Fruit fly (Drosophila melanogaster) whole organism, embryonic: ENCODE measurements around the gene CG7810.
A peak's percentile ranks its signal among the peaks of the same experiment; 100 is the strongest.

Source experiments
- Awh ChIP-seq: fragments of 200-800 bp; sonication (Bioruptor generic); IDR thresholded peaks from 2 replicates; pipeline ENCODE4, ENCODE4 v1.3.6; 2022; ENCODE audit warnings: missing biosample characterization, missing genetic modification characterization
- Bdp1 ChIP-seq: fragments of 200-800 bp; sonication (Bioruptor generic); optimal IDR thresholded peaks from 3 replicates; lab custom pipeline; 2016; ENCODE audit warnings: missing biosample characterization, missing genetic modification characterization
- Blimp-1 ChIP-seq: fragments of 200-800 bp; sonication (Bioruptor generic); optimal IDR thresholded peaks from 3 replicates; lab custom pipeline; 2018; ENCODE audit warnings: missing biosample characterization, missing genetic modification characterization, mild to moderate bottlenecking, moderate library complexity, missing genetic modification reagents
- CG10274 ChIP-seq: fragments of 200-800 bp; sonication (Bioruptor generic); optimal IDR thresholded peaks from 3 replicates; lab custom pipeline; 2017; ENCODE audit warnings: missing biosample characterization, mild to moderate bottlenecking, missing genetic modification characterization
- CG11696 ChIP-seq: fragments of 200-800 bp; sonication (Bioruptor generic); IDR thresholded peaks from 2 replicates; pipeline ENCODE4 v1.3.6; 2022; ENCODE audit warnings: missing biosample characterization, missing genetic modification characterization
- CG16779 ChIP-seq: fragments of 200-800 bp; sonication (Bioruptor generic); IDR thresholded peaks from 2 replicates; pipeline ENCODE4 v1.3.6; 2022; ENCODE audit warnings: missing biosample characterization, missing genetic modification characterization
- CG17385 ChIP-seq: fragments of 200-800 bp; sonication (Bioruptor generic); optimal IDR thresholded peaks from 3 replicates; lab custom pipeline; 2018; ENCODE audit warnings: missing biosample characterization, mild to moderate bottlenecking, missing genetic modification characterization
- CG18262 ChIP-seq: fragments of 200-800 bp; optimal IDR thresholded peaks from 3 replicates; lab custom pipeline; 2019; ENCODE audit warnings: missing biosample characterization, mild to moderate bottlenecking, missing genetic modification characterization, moderate library complexity
- CG3163 ChIP-seq: fragments of 200-800 bp; sonication (Bioruptor generic); optimal IDR thresholded peaks from 3 replicates; lab custom pipeline; 2016; ENCODE audit warnings: missing biosample characterization, missing genetic modification characterization
- CG32772 ChIP-seq: fragments of 200-800 bp; sonication (Bioruptor generic); IDR thresholded peaks from 2 replicates; pipeline ENCODE4 v1.3.6; 2022; ENCODE audit warnings: missing biosample characterization, missing genetic modification characterization
- CG4282 ChIP-seq: fragments of 200-800 bp; sonication (Bioruptor generic); optimal IDR thresholded peaks from 2 replicates; lab custom pipeline; 2016; ENCODE audit warnings: missing biosample characterization, missing genetic modification characterization
- CG4730 ChIP-seq: fragments of 200-800 bp; sonication (Bioruptor generic); IDR thresholded peaks from 2 replicates; pipeline ENCODE4 v1.3.6; 2022; ENCODE audit warnings: missing biosample characterization, missing genetic modification characterization
- CG4854 ChIP-seq: fragments of 200-800 bp; sonication (Bioruptor generic); optimal IDR thresholded peaks from 2 replicates; lab custom pipeline; 2016; ENCODE audit warnings: missing biosample characterization, missing genetic modification characterization, inconsistent platforms
- CG5180 ChIP-seq: fragments of 200-800 bp; sonication (Bioruptor generic); optimal IDR thresholded peaks from 3 replicates; lab custom pipeline; 2017; ENCODE audit warnings: missing biosample characterization, missing genetic modification characterization, mild to moderate bottlenecking, moderate library complexity, missing genetic modification reagents
- CG7987 ChIP-seq: fragments of 200-800 bp; sonication (Bioruptor generic); optimal IDR thresholded peaks from 2 replicates; lab custom pipeline; 2018; ENCODE audit warnings: missing biosample characterization, mild to moderate bottlenecking, missing genetic modification characterization, moderate library complexity
- CG8089 ChIP-seq: fragments of 200-800 bp; sonication (Bioruptor generic); optimal IDR thresholded peaks from 3 replicates; lab custom pipeline; 2016; ENCODE audit warnings: missing biosample characterization, missing genetic modification characterization
- CG9932 ChIP-seq: fragments of 200-800 bp; sonication (Bioruptor generic); IDR thresholded peaks from 2 replicates; pipeline ENCODE4 v1.3.6; 2022; ENCODE audit warnings: missing biosample characterization, missing genetic modification characterization
- Dll ChIP-seq: fragments of 200-800 bp; sonication (Bioruptor generic); IDR thresholded peaks from 4 replicates; pipeline ENCODE4 v1.3.6; 2022; ENCODE audit warnings: missing biosample characterization, missing genetic modification characterization; ENCODE audit not compliant: partially characterized antibody
- E2f1 ChIP-seq: fragments of 200-800 bp; sonication (Bioruptor generic); IDR thresholded peaks from 2 replicates; pipeline ENCODE4 v1.3.6; 2022; ENCODE audit warnings: missing biosample characterization, missing genetic modification characterization
- Eip74EF ChIP-seq, 2 experiments: fragments of 200-800 bp in 1 of 2; fragments of >200 bp in 1 of 2; sonication (Bioruptor generic) in 1 of 2; optimal IDR thresholded peaks; 2 replicates each; lab custom pipeline; 2017 to 2019; ENCODE audit warnings: missing biosample characterization in 2 of 2, missing genetic modification characterization in 2 of 2, mild to moderate bottlenecking in 1 of 2, moderate library complexity in 1 of 2
- Fer1 ChIP-seq: fragments of 200-800 bp; sonication (Bioruptor generic); optimal IDR thresholded peaks from 2 replicates; lab custom pipeline; 2017; ENCODE audit warnings: missing biosample characterization, mild to moderate bottlenecking, missing genetic modification characterization
- HHEX ChIP-seq: fragments of 200-800 bp; sonication (Bioruptor generic); optimal IDR thresholded peaks from 3 replicates; lab custom pipeline; 2017; ENCODE audit warnings: missing biosample characterization, mild to moderate bottlenecking, missing genetic modification characterization, missing genetic modification reagents
- Meics ChIP-seq: fragments of 200-800 bp; sonication (Bioruptor generic); optimal IDR thresholded peaks from 2 replicates; lab custom pipeline; 2017; ENCODE audit warnings: missing biosample characterization, mild to moderate bottlenecking, missing genetic modification characterization
- Six4 ChIP-seq: fragments of 200-800 bp; sonication (Bioruptor generic); optimal IDR thresholded peaks from 2 replicates; lab custom pipeline; 2016; ENCODE audit warnings: missing biosample characterization, missing genetic modification characterization
- Spps ChIP-seq: fragments of 200-800 bp; sonication (Bioruptor generic); optimal IDR thresholded peaks from 2 replicates; lab custom pipeline; 2018; ENCODE audit warnings: missing biosample characterization, mild to moderate bottlenecking, missing genetic modification characterization
- Sry-δ ChIP-seq: fragments of 200-800 bp; sonication (Bioruptor generic); optimal IDR thresholded peaks from 2 replicates; lab custom pipeline; 2016; ENCODE audit warnings: missing biosample characterization, missing genetic modification characterization
- ap ChIP-seq: fragments of 200-800 bp; sonication (Bioruptor generic); IDR thresholded peaks from 2 replicates; pipeline ENCODE4 v1.3.6; 2022; ENCODE audit warnings: missing biosample characterization, missing genetic modification characterization
- cg ChIP-seq: fragments of 200-800 bp; sonication (Bioruptor generic); optimal IDR thresholded peaks from 3 replicates; lab custom pipeline; 2019; ENCODE audit warnings: missing biosample characterization, mild to moderate bottlenecking, missing genetic modification characterization, moderate library complexity
- chinmo ChIP-seq: fragments of 200-800 bp; sonication (Bioruptor generic); IDR thresholded peaks from 4 replicates; pipeline ENCODE4 v1.3.6; 2022; ENCODE audit warnings: missing biosample characterization, missing genetic modification characterization; ENCODE audit not compliant: partially characterized antibody
- crol ChIP-seq: fragments of 200-800 bp; sonication (Bioruptor generic); IDR thresholded peaks from 2 replicates; pipeline ENCODE4 v1.3.6; 2022; ENCODE audit warnings: missing biosample characterization, missing genetic modification characterization
- dan ChIP-seq: fragments of 200-800 bp; sonication (Bioruptor generic); IDR thresholded peaks from 2 replicates; pipeline ENCODE4 v1.3.6; 2022; ENCODE audit warnings: missing biosample characterization, missing genetic modification characterization
- dpn ChIP-seq, 2 experiments: fragments of 200-800 bp; sonication (Bioruptor generic); optimal IDR thresholded peaks; 3 replicates each; lab custom pipeline; 2016; ENCODE audit warnings: missing biosample characterization in 2 of 2, missing genetic modification characterization in 2 of 2
- eyg ChIP-seq: fragments of 200-800 bp; sonication (Bioruptor generic); optimal IDR thresholded peaks from 3 replicates; lab custom pipeline; 2016; ENCODE audit warnings: missing biosample characterization, missing genetic modification characterization
- gce ChIP-seq: fragments of 200-800 bp; sonication (Bioruptor generic); IDR thresholded peaks from 3 replicates; pipeline ENCODE4 v1.3.6; 2022; ENCODE audit warnings: missing biosample characterization, missing genetic modification characterization
- jigr1 ChIP-seq: fragments of 200-800 bp; sonication (Bioruptor generic); IDR thresholded peaks from 3 replicates; pipeline ENCODE4 v1.3.6; 2022; ENCODE audit warnings: missing biosample characterization, missing genetic modification characterization
- kah ChIP-seq: fragments of 200-800 bp; sonication (Bioruptor generic); optimal IDR thresholded peaks from 2 replicates; lab custom pipeline; 2018; ENCODE audit warnings: missing biosample characterization, mild to moderate bottlenecking, missing genetic modification characterization
- kay ChIP-seq: fragments of 200-800 bp; sonication (Bioruptor generic); optimal IDR thresholded peaks from 2 replicates; lab custom pipeline; 2016; ENCODE audit warnings: missing biosample characterization, missing genetic modification characterization
- knrl ChIP-seq: fragments of 200-800 bp; sonication (Bioruptor generic); IDR thresholded peaks from 3 replicates; pipeline ENCODE4 v1.3.6; 2022; ENCODE audit warnings: missing biosample characterization, missing genetic modification characterization; ENCODE audit not compliant: partially characterized antibody
- lbe ChIP-seq: fragments of 200-800 bp; sonication (Bioruptor generic); optimal IDR thresholded peaks from 2 replicates; lab custom pipeline; 2016; ENCODE audit warnings: missing biosample characterization, mild to moderate bottlenecking, missing genetic modification characterization
- luna ChIP-seq: fragments of 200-800 bp; sonication (Bioruptor generic); optimal IDR thresholded peaks from 2 replicates; lab custom pipeline; 2016; ENCODE audit warnings: missing biosample characterization, missing genetic modification characterization
- nerfin-1 ChIP-seq: fragments of 200-800 bp; sonication (Bioruptor generic); optimal IDR thresholded peaks from 3 replicates; lab custom pipeline; 2019; ENCODE audit warnings: missing biosample characterization, mild to moderate bottlenecking, missing genetic modification characterization, moderate library complexity
- nmo ChIP-seq: fragments of 200-800 bp; sonication (Bioruptor generic); optimal IDR thresholded peaks from 2 replicates; lab custom pipeline; 2018; ENCODE audit warnings: missing biosample characterization, mild to moderate bottlenecking, missing genetic modification characterization, moderate library complexity
- odd ChIP-seq: fragments of 200-800 bp; sonication (Bioruptor generic); optimal IDR thresholded peaks from 2 replicates; lab custom pipeline; 2017; ENCODE audit warnings: missing biosample characterization, mild to moderate bottlenecking, missing genetic modification characterization
- p53 ChIP-seq: fragments of 200-800 bp; sonication (Bioruptor generic); optimal IDR thresholded peaks from 2 replicates; lab custom pipeline; 2016; ENCODE audit warnings: missing biosample characterization, missing genetic modification characterization
- pros ChIP-seq: fragments of 200-800 bp; sonication (Bioruptor generic); optimal IDR thresholded peaks from 3 replicates; lab custom pipeline; 2019; ENCODE audit warnings: missing biosample characterization, mild to moderate bottlenecking, missing genetic modification characterization, moderate library complexity
- slbo ChIP-seq: fragments of 200-800 bp; sonication (Bioruptor generic); IDR thresholded peaks from 2 replicates; pipeline ENCODE4 v1.3.6; 2022; ENCODE audit warnings: missing biosample characterization, missing genetic modification characterization
- slou ChIP-seq: fragments of 200-800 bp; sonication (Bioruptor generic); optimal IDR thresholded peaks from 3 replicates; lab custom pipeline; 2016; ENCODE audit warnings: missing biosample characterization, missing genetic modification characterization
- tup ChIP-seq: fragments of 200-800 bp; sonication (Bioruptor generic); optimal IDR thresholded peaks from 2 replicates; lab custom pipeline; 2016; ENCODE audit warnings: missing biosample characterization, mild to moderate bottlenecking, missing genetic modification characterization, moderate library complexity
- unc-4 ChIP-seq: fragments of 200-800 bp; sonication (Bioruptor generic); IDR thresholded peaks from 2 replicates; pipeline ENCODE4 v1.3.6; 2022; ENCODE audit warnings: missing biosample characterization, missing genetic modification characterization; ENCODE audit not compliant: partially characterized antibody
- z ChIP-seq: fragments of 200-800 bp; sonication (Bioruptor generic); IDR thresholded peaks from 3 replicates; pipeline ENCODE4 v1.3.6; 2022; ENCODE audit warnings: missing biosample characterization, missing genetic modification characterization

Gene CG7810

DNA sequence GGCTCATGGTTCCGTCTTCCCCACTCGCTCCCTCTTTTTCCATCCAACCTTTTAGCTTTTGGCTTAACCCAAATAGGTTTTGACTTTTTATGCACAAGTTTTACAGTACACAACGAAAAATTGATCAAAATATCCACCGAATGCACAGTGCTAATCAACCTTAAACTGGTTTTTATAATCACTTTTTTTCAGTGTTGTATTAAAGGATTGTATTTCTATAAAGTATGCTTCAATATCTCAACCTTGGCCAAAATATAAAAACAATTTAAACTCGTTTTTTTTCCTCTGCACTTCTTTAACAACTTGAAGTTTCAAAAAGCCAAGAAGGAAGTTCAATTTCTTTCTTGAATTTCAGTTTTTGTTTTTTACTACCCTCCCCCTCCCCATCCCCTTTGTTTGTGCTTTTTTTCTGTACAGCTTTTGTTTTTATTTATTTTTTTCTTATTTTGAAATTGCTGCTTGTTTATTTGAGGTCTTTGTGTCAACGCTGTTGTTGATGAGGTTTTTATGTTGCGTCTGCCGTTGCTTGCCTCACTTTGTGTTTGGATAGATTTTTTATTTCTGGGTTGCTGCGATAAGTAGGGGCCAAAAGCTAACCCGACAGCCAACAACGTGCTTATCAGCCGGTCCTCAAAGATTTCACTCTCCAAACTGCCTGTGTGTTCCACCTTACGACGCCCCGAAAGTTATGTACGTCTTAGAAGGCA is 25.9 kb downstream of the CG7810 start (continued):
- TF ChIP-seq Eip74EF (GFP tag; optimal IDR thresholded peaks at IDR 0.05; lab: Kevin White, UChicago) (peak in 1 of 2 experiments; percentile 20), Dll (GFP tag; lab: Robert Waterston, UW) (no peak), CG4282 (GFP tag; lab: Kevin White, UChicago) (no peak), Six4 (no peak), lbe (GFP tag; lab: Kevin White, UChicago) (no peak), dan (GFP tag; lab: Robert Waterston, UW) (no peak), Bdp1 (GFP tag; lab: Kevin White, UChicago) (no peak), kay (GFP tag; lab: Kevin White, UChicago) (no peak), CG4730 (GFP tag; lab: Robert Waterston, UW) (no peak), CG4854 (GFP tag; lab: Kevin White, UChicago) (no peak), kah (GFP tag; lab: Kevin White, UChicago) (no peak), Awh (GFP tag; lab: Robert Waterston, UW) (peak; percentile 45; the same call in 1 of the 2 replicates), HHEX (GFP tag; lab: Kevin White, UChicago) (no peak), crol (GFP tag; lab: Robert Waterston, UW) (0 out of 2 replicates have a peak, but pooled peaks have one; percentile 1), odd (GFP tag; lab: Kevin White, UChicago) (peak; percentile 4), chinmo (GFP tag; lab: Robert Waterston, UW) (no peak), luna (GFP tag; lab: Kevin White, UChicago) (no peak), unc-4 (no peak), Meics (GFP tag; lab: Kevin White, UChicago) (no peak), cg (GFP tag; lab: Kevin White, UChicago) (no peak), jigr1 (GFP tag; lab: Robert Waterston, UW) (no peak), dpn (GFP tag; optimal IDR thresholded peaks at IDR 0.05; lab: Kevin White, UChicago) (peak in 1 of 2 experiments; percentile 3), CG16779 (GFP tag; lab: Robert Waterston, UW) (no peak), CG3163 (no peak), CG8089 (GFP tag; lab: Kevin White, UChicago) (no peak), CG32772 (GFP tag; lab: Robert Waterston, UW) (no peak), CG17385 (GFP tag; lab: Kevin White, UChicago) (peak; percentile 6), Blimp-1 (GFP tag; lab: Kevin White, UChicago) (peak; percentile 32), CG7987 (GFP tag; lab: Kevin White, UChicago) (no peak), CG10274 (GFP tag; lab: Kevin White, UChicago) (no peak), E2f1 (no peak), slou (GFP tag; lab: Kevin White, UChicago) (no peak), ap (GFP tag; lab: Robert Waterston, UW) (no peak), nmo (GFP tag; lab: Kevin White, UChicago) (peak; percentile 33), CG11696 (GFP tag; lab: Robert Waterston, UW) (no peak), Fer1 (GFP tag; lab: Kevin White, UChicago) (peak; percentile 23), gce (GFP tag; lab: Robert Waterston, UW) (no peak), p53 (GFP tag; lab: Kevin White, UChicago) (no peak), pros (GFP tag; lab: Kevin White, UChicago) (no peak), Spps (tag; lab: Kevin White, UChicago) (no peak), knrl (GFP tag; lab: Robert Waterston, UW) (no peak), z (GFP tag; lab: Robert Waterston, UW) (no peak), CG5180 (GFP tag; lab: Kevin White, UChicago) (peak; percentile 33), tup (GFP tag; lab: Kevin White, UChicago) (no peak), Sry-δ (GFP tag; lab: Kevin White, UChicago) (no peak), slbo (GFP tag; lab: Robert Waterston, UW) (no peak), eyg (GFP tag; lab: Kevin White, UChicago) (no peak), CG18262 (tag; lab: Kevin White, UChicago) (peak; percentile 43), CG9932 (GFP tag; lab: Robert Waterston, UW) (no peak), nerfin-1 (tag; lab: Kevin White, UChicago) (no peak)
